Worm (Caenorhabditis elegans) whole organism, mixed stage, embryonic: ENCODE data around the gene Y56A3A.7.

Source experiments
- blmp-1 ChIP-seq: fragments of 150-350 bp; optimal IDR thresholded peaks from 2 replicates; lab custom pipeline; 2014; ENCODE audit warnings: missing biosample characterization, missing genetic modification characterization
- ceh-39 ChIP-seq: fragments of 150-350 bp; optimal IDR thresholded peaks from 2 replicates; lab custom pipeline; 2014; ENCODE audit warnings: missing biosample characterization, missing genetic modification characterization
- ces-1 ChIP-seq: fragments of 150-350 bp; optimal IDR thresholded peaks from 2 replicates; lab custom pipeline; 2014; ENCODE audit warnings: missing biosample characterization, missing genetic modification reagents, missing genetic modification characterization
- flh-1 ChIP-seq: fragments of 200-800 bp; sonication (Bioruptor generic); optimal IDR thresholded peaks from 2 replicates; lab custom pipeline; 2018; ENCODE audit warnings: mild to moderate bottlenecking, missing genetic modification characterization, moderate library complexity, missing compliant biosample characterization
- lsy-2 ChIP-seq: fragments of 150-350 bp; optimal IDR thresholded peaks from 2 replicates; lab custom pipeline; 2014; ENCODE audit warnings: missing biosample characterization, missing genetic modification characterization
- mep-1 ChIP-seq: fragments of 150-350 bp; optimal IDR thresholded peaks from 2 replicates; lab custom pipeline; 2017; ENCODE audit warnings: missing biosample characterization, missing genetic modification reagents, missing genetic modification characterization, inconsistent platforms
- nhr-237 ChIP-seq: fragments of 150-350 bp; optimal IDR thresholded peaks from 2 replicates; lab custom pipeline; 2014; ENCODE audit warnings: missing biosample characterization, missing genetic modification characterization
- pha-4 ChIP-seq: fragments of 150-350 bp; optimal IDR thresholded peaks from 2 replicates; lab custom pipeline; 2018; ENCODE audit warnings: missing biosample characterization, missing genetic modification reagents, missing genetic modification characterization
- snpc-4 ChIP-seq: fragments of 150-350 bp; optimal IDR thresholded peaks from 2 replicates; lab custom pipeline; 2014; ENCODE audit warnings: missing biosample characterization, missing genetic modification characterization
- unc-39 ChIP-seq: fragments of 150-350 bp; optimal IDR thresholded peaks from 2 replicates; lab custom pipeline; 2014; ENCODE audit warnings: missing biosample characterization, missing genetic modification characterization
- unc-62 ChIP-seq: fragments of 150-350 bp; optimal IDR thresholded peaks from 2 replicates; lab custom pipeline; 2014; ENCODE audit warnings: missing biosample characterization, missing genetic modification reagents, missing genetic modification characterization

ce11 chrIII:11933539-11933938, 13.3 kb downstream of the Y56A3A.7 start, which contains the start of gene dolk-1:
- TF ChIP-seq unc-39 (tag; lab: Kevin White, UChicago) (no peak), blmp-1 (tag; lab: Kevin White, UChicago) (no peak), nhr-237 (tag; lab: Kevin White, UChicago) (no peak), flh-1 (GFP tag; lab: Kevin White, UChicago) (no peak), ceh-39 (tag; lab: Kevin White, UChicago) (no peak), lsy-2 (tag; lab: Kevin White, UChicago) (no peak), mep-1 (tag; lab: Kevin White, UChicago) (no peak), pha-4 (tag; lab: Kevin White, UChicago) (no peak), unc-62 (GFP tag; lab: Kevin White, UChicago) (no peak), snpc-4 (tag; lab: Kevin White, UChicago) (no peak), ces-1 (GFP tag; lab: Kevin White, UChicago) (no peak)
